Worm (Caenorhabditis elegans): ENCODE measurements around the gene R09E10.5.

R09E10.5 gene

DNA sequence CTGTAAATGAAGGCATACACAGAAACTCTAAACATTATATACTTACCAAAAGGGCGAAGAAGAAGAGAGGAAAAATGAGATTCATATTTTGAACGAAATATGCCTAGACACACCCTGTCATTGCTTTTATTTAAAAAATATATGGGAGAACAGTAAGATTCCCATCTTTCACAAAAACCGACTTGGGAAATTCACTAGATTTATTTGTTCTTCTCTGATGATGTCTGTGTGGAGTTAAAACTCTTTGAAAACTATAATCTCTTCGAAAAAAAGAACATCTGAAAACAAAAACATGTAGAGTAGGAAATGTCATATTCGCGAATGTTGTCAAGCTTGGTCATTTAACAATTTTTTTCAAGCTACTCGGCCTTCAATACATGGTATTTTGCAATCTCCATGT lies 8.2 kb upstream of the R09E10.5 start, which contains the start of gene R09E10.8:
Gene R09E10.8, minus strand, starts transcription at position 101 of the 400 bp plus-strand sequence.
- TF ChIP-seq lin-39 (tag; optimal IDR thresholded peaks at IDR 0.05) (no peak), sea-2 (GFP tag; optimal IDR thresholded peaks at IDR 0.05) (no peak), skn-1 (tag; optimal IDR thresholded peaks at IDR 0.05) (no peak), pha-4 (tag; optimal IDR thresholded peaks at IDR 0.05) (no peak), nhr-43 (tag; optimal IDR thresholded peaks at IDR 0.05; ENCODE audit: poor library complexity, severe bottlenecking) (no peak), lsy-12 (tag; optimal IDR thresholded peaks at IDR 0.05) (no peak), ztf-4 (tag; optimal IDR thresholded peaks at IDR 0.05) (no peak), nhr-67 (tag; optimal IDR thresholded peaks at IDR 0.05) (no peak)

DNA sequence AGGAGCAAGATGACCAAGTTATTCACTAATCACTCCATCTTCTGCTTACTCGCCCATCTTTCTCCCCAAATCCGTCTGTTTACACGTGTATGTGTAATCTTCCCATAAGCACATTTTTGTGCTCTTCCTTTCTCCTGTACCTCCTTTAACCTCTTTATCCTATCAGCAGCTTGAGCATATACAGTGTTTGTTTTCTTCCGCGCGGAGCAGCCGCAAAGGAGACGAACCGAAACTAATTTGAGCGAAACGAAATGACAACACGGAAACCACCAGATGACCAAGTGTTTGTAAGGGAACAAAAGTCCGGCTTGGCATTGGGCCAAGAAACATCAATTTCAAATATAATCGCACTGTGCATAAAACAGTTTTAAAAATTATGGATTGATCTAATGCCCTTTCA lies 2.3 kb upstream of the R09E10.5 start:
- TF ChIP-seq lin-15B (tag; optimal IDR thresholded peaks at IDR 0.05): no peak
- no peak for TF ChIP-seq unc-39 (tag; optimal IDR thresholded peaks at IDR 0.05)
- TF ChIP-seq nhr-12 (tag; optimal IDR thresholded peaks at IDR 0.05): no peak
- TF ChIP-seq ceh-82 (tag; optimal IDR thresholded peaks at IDR 0.05): no peak
- TF ChIP-seq sea-2 (GFP tag; optimal IDR thresholded peaks at IDR 0.05): no peak
- TF ChIP-seq pha-4 (tag; optimal IDR thresholded peaks at IDR 0.05): no peak
- no peak for TF ChIP-seq jun-1 (tag; optimal IDR thresholded peaks at IDR 0.05)

ce11 chrIV:10296036-10296435 lies 6.1 kb downstream of the R09E10.5 start:
- TF ChIP-seq nhr-28 (tag; optimal IDR thresholded peaks at IDR 0.05) (no peak), nhr-11 (tag; optimal IDR thresholded peaks at IDR 0.05) (no peak), ZK546.5 (tag; optimal IDR thresholded peaks at IDR 0.05) (no peak), sea-2 (GFP tag; optimal IDR thresholded peaks at IDR 0.05) (no peak), mdl-1 (tag; optimal IDR thresholded peaks at IDR 0.05) (no peak), ama-1 (optimal IDR thresholded peaks at IDR 0.05) (no peak), mml-1 (tag; optimal IDR thresholded peaks at IDR 0.05) (no peak), egl-5 (tag; optimal IDR thresholded peaks at IDR 0.05) (no peak), aly-2 (tag; optimal IDR thresholded peaks at IDR 0.05) (no peak), lsy-12 (tag; optimal IDR thresholded peaks at IDR 0.05) (no peak)

ce11 chrIV:10295084-10295483 lies 7.0 kb downstream of the R09E10.5 start, which contains the start of gene R09E10.13:
Gene R09E10.13 (minus strand): TSS chrIV:10295144.
- TF ChIP-seq nhr-25 (tag; optimal IDR thresholded peaks at IDR 0.05) (peak; percentile 79), nhr-43 (tag; optimal IDR thresholded peaks at IDR 0.05; ENCODE audit: poor library complexity, severe bottlenecking) (peak; percentile 71), nhr-12 (tag; optimal IDR thresholded peaks at IDR 0.05) (no peak), nhr-23 (tag; optimal IDR thresholded peaks at IDR 0.05) (peak; percentile 2), jun-1 (tag; optimal IDR thresholded peaks at IDR 0.05) (no peak), elt-2 (tag; optimal IDR thresholded peaks at IDR 0.05) (no peak), fkh-10 (GFP tag; optimal IDR thresholded peaks at IDR 0.05) (no peak), R02D3.7 (tag; optimal IDR thresholded peaks at IDR 0.05) (no peak), lin-15B (tag; optimal IDR thresholded peaks at IDR 0.05) (no peak), ama-1 (optimal IDR thresholded peaks at IDR 0.05) (no peak), aly-2 (tag; optimal IDR thresholded peaks at IDR 0.05) (no peak), fos-1 (tag; optimal IDR thresholded peaks at IDR 0.05) (no peak), zag-1 (tag; optimal IDR thresholded peaks at IDR 0.05) (no peak), ceh-28 (tag; optimal IDR thresholded peaks at IDR 0.05) (no peak)

- TF ChIP-seq tbx-2 (tag; optimal IDR thresholded peaks at IDR 0.05) (no peak), mml-1 (tag; optimal IDR thresholded peaks at IDR 0.05) (no peak)
Measured at ce11 chrIV:10294030-10294429, 8.1 kb downstream of the R09E10.5 start, which contains the start of gene R09E10.6. Gene R09E10.6 (minus strand): TSS chrIV:10294130.

- TF ChIP-seq skn-1 (tag; optimal IDR thresholded peaks at IDR 0.05) (no peak), ceh-28 (tag; optimal IDR thresholded peaks at IDR 0.05) (no peak), tbx-2 (tag; optimal IDR thresholded peaks at IDR 0.05) (no peak), snpc-4 (tag; optimal IDR thresholded peaks at IDR 0.05) (no peak), lin-15B (tag; optimal IDR thresholded peaks at IDR 0.05) (no peak), ZK546.5 (tag; optimal IDR thresholded peaks at IDR 0.05) (no peak), R02D3.7 (tag; optimal IDR thresholded peaks at IDR 0.05) (no peak), nhr-23 (tag; optimal IDR thresholded peaks at IDR 0.05) (no peak), zag-1 (tag; optimal IDR thresholded peaks at IDR 0.05) (no peak), fkh-10 (GFP tag; optimal IDR thresholded peaks at IDR 0.05) (no peak), nhr-77 (tag; optimal IDR thresholded peaks at IDR 0.05) (no peak), hmg-11 (tag; optimal IDR thresholded peaks at IDR 0.05) (no peak), nhr-25 (tag; optimal IDR thresholded peaks at IDR 0.05) (no peak), nhr-76 (tag; optimal IDR thresholded peaks at IDR 0.05) (no peak), aly-2 (tag; optimal IDR thresholded peaks at IDR 0.05) (no peak), nhr-28 (tag; optimal IDR thresholded peaks at IDR 0.05) (no peak), elt-2 (tag; optimal IDR thresholded peaks at IDR 0.05) (no peak), ztf-4 (tag; optimal IDR thresholded peaks at IDR 0.05) (no peak), mml-1 (tag; optimal IDR thresholded peaks at IDR 0.05) (no peak)
Measured at ce11 chrIV:10288575-10288974, 13.5 kb downstream of the R09E10.5 start.

Data from whole organism, L3 larva.